Worm (Caenorhabditis elegans): ENCODE measurements around the gene Y71H2AM.14.
A peak's percentile ranks its signal among the peaks of the same experiment; 100 is the strongest.

Gene Y71H2AM.14

DNA sequence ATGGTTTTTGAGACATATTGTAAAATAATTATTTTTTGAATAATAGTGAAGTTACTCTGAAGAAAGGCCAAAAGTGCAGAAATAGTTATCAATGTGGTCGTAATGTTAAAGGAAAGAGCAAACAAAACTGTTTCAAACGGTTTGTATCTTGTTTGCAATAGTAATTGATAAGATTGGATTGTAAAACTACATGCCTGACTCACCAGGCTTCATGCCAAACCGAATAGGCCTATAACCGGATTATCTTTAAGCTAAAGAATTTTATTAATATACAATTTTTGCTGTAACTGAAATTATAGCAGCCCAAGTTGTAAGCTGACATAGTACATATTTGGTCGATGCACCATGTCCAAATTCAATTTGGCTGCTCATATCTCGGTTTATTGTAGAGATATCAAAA, at the start of gene Y71H2AM.14:
Gene Y71H2AM.14 (minus strand): TSS at position 101 of the 400 bp plus-strand sequence.
- no peak for TF ChIP-seq lin-39 (tag; optimal IDR thresholded peaks at IDR 0.05)
- TF ChIP-seq unc-62 (GFP tag; optimal IDR thresholded peaks at IDR 0.05) = no peak
- TF ChIP-seq nhr-25 (tag; optimal IDR thresholded peaks at IDR 0.05) = no peak
- TF ChIP-seq fos-1 (tag; optimal IDR thresholded peaks at IDR 0.05) = peak; percentile 51
- TF ChIP-seq mab-5 (tag; optimal IDR thresholded peaks at IDR 0.05) = no peak
- TF ChIP-seq nhr-77 (tag; optimal IDR thresholded peaks at IDR 0.05) = no peak
- TF ChIP-seq mdl-1 (tag; optimal IDR thresholded peaks at IDR 0.05) = no peak

DNA sequence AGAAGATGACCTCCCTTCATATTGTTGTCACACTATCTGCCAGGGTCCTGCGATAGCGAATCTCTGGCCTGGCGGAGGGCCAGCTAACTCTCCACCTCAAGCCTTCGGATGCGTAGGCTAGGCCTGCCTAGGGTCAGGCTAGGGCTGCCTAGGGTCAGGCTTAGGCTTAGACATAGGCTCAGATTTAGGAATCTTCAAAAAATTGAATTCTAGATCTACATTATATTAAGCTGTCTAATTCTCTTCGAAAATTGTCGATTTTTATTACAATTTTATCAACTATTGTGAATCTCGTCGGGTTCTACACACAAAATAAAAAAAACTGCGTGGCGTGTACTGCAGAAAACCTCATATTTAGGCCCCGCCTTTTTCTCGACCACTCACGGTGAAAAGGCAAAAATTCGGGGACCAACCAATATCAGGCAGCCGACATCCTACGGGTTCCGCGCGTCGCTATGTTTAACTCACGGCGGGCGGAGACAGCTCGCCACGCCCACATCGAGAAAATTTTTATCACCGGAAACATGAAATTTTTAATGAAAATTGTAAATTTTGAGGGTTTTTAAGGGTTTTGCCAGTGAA, 49.1 kb upstream of the Y71H2AM.14 start:
- TF ChIP-seq skn-1 (tag; optimal IDR thresholded peaks at IDR 0.05) = no peak
- no peak for TF ChIP-seq dmd-4 (tag; optimal IDR thresholded peaks at IDR 0.05)
- no peak for TF ChIP-seq nhr-11 (tag; optimal IDR thresholded peaks at IDR 0.05)
- TF ChIP-seq R02D3.7 (tag; optimal IDR thresholded peaks at IDR 0.05) = no peak
- TF ChIP-seq nhr-77 (tag; optimal IDR thresholded peaks at IDR 0.05) = no peak
- no peak for TF ChIP-seq nhr-12 (tag; optimal IDR thresholded peaks at IDR 0.05)
- TF ChIP-seq alr-1 (tag; optimal IDR thresholded peaks at IDR 0.05) = no peak
- TF ChIP-seq ztf-11 (tag; optimal IDR thresholded peaks at IDR 0.05) = no peak
- TF ChIP-seq gmeb-1 (tag; optimal IDR thresholded peaks at IDR 0.05) = no peak
- no peak for TF ChIP-seq peb-1 (tag; optimal IDR thresholded peaks at IDR 0.05)
- no peak for TF ChIP-seq nhr-237 (tag; optimal IDR thresholded peaks at IDR 0.05)
- TF ChIP-seq ama-1 (optimal IDR thresholded peaks at IDR 0.05) = no peak
- TF ChIP-seq nhr-10 (tag; optimal IDR thresholded peaks at IDR 0.05) = no peak
- TF ChIP-seq aly-2 (tag; optimal IDR thresholded peaks at IDR 0.05) = no peak

DNA sequence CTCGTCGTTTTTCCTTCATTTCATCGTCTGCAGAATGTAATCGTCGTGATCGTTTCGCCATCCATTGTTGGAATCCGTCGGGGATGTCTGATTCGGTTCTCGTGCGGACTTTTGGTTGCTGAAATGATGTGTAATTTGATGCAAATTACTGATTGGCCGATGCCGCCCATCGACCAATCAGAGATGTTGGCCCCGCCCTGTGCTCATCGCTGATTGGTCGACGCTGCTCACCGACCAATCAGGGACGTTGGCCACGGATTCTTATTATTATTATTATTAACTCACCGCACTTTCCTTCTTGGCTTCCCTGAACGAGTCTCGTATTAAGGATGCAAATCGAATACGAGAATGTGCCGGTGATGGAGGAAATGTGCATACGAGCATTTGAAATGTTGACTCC, 47.6 kb upstream of the Y71H2AM.14 start:
- TF ChIP-seq mab-5 (tag; optimal IDR thresholded peaks at IDR 0.05) = no peak
- TF ChIP-seq ztf-1 (GFP tag; conservative IDR thresholded peaks at IDR 0.05) = no peak
- TF ChIP-seq lin-39 (tag; optimal IDR thresholded peaks at IDR 0.05) = no peak
- no peak for TF ChIP-seq nhr-12 (tag; optimal IDR thresholded peaks at IDR 0.05)
- no peak for TF ChIP-seq fos-1 (tag; optimal IDR thresholded peaks at IDR 0.05)
- TF ChIP-seq unc-62 (GFP tag; optimal IDR thresholded peaks at IDR 0.05) = no peak
- TF ChIP-seq crh-2 (tag; optimal IDR thresholded peaks at IDR 0.05) = no peak
- no peak for TF ChIP-seq nhr-25 (tag; optimal IDR thresholded peaks at IDR 0.05)
- TF ChIP-seq F13H6.1 (tag; optimal IDR thresholded peaks at IDR 0.05) = no peak
- TF ChIP-seq sem-4 (tag; optimal IDR thresholded peaks at IDR 0.05) = no peak
- no peak for TF ChIP-seq ztf-11 (tag; optimal IDR thresholded peaks at IDR 0.05)
- no peak for TF ChIP-seq peb-1 (tag; optimal IDR thresholded peaks at IDR 0.05)
- TF ChIP-seq C34F6.9 (tag; optimal IDR thresholded peaks at IDR 0.05) = no peak

DNA sequence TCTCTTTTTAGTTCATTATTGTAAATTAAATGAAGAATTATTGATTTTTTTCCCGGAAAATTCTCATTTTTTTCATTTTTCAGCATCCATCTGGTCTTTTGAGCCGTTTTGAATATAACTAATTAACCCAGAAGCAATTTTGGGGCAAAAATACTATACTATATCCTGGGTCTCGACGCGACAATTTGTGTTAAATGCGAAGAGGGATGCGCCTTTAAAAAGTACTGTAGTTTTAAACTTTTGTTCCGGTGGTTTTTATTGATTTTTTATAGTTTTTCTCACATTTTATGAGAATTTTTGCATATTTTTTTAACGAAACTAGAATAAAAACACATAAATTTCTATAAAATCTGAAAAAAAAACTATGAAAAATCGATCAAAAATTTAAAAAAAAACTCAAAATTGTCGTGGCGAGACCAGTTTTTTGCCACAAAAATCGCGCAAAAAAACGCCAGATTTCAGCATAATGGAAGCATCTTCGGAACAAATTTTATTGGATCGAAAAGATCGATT, 41.6 kb upstream of the Y71H2AM.14 start, which contains the start of gene tbcc-1:
Gene tbcc-1 (plus strand): TSS at position 463 of the 513 bp plus-strand sequence.
- TF ChIP-seq lin-11 (tag; optimal IDR thresholded peaks at IDR 0.05) (no peak), elt-3 (tag; optimal IDR thresholded peaks at IDR 0.05) (no peak), dmd-4 (tag; optimal IDR thresholded peaks at IDR 0.05) (no peak), R02D3.7 (tag; optimal IDR thresholded peaks at IDR 0.05) (no peak)

DNA sequence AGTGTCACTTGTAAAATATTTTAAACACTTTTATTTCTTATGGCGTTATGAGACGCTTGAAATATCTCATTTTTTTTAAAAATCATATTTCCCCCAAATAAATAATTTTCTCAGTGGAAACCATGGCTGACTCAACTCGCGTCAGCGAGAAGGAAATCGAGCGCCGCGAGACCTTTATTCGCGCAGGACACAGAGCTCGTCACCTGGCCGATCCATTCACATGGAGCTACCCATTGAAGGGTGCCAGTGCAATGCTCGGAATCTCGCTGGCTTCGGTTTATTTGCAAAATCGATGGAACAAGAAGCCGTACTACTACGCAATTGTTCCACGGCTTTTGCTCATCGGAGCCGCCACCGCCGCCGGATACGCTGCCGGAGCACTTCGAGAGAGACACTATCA, 40.3 kb upstream of the Y71H2AM.14 start, which contains the start of gene nduc-2:
Gene nduc-2 (plus strand): TSS at position 113 of the 400 bp plus-strand sequence.
- TF ChIP-seq lsy-2 (tag; optimal IDR thresholded peaks at IDR 0.05) = peak in 1 of 2 experiments; percentile 13
- no peak for TF ChIP-seq nhr-129 (tag; optimal IDR thresholded peaks at IDR 0.05)
- TF ChIP-seq sma-3 (GFP tag; optimal IDR thresholded peaks at IDR 0.05) = peak; percentile 29

DNA sequence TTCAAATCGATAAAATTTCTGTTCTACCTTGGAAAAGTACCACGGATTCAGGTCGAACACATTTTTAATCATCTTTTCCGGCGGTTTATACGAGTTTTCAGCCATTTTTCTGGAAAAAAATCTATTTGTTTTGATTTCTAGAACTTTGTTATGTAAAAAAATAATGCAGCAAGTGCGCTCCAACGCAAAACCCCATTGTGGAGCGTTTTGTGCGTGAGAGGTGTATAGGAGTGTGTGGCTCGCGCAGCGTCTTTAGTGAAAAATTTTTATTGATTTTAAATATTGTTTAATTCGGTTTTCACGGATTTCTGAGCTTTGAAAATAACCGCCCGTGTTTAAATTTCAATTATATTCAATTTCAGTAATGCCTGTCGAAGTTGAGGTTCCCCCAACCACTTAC, 39.4 kb upstream of the Y71H2AM.14 start, which contains the start of gene Y71H2AM.20:
Gene Y71H2AM.20 (minus strand): TSS at position 109 of the 400 bp plus-strand sequence.
- TF ChIP-seq nhr-237 (tag; optimal IDR thresholded peaks at IDR 0.05) (peak; percentile 49), unc-62 (GFP tag; optimal IDR thresholded peaks at IDR 0.05) (no peak), gmeb-1 (tag; optimal IDR thresholded peaks at IDR 0.05) (peak; percentile 89), ama-1 (optimal IDR thresholded peaks at IDR 0.05) (peak; percentile 71), nhr-25 (tag; optimal IDR thresholded peaks at IDR 0.05) (peak; percentile 97), aly-2 (tag; optimal IDR thresholded peaks at IDR 0.05) (no peak), ztf-4 (tag; optimal IDR thresholded peaks at IDR 0.05) (peak; percentile 96), elt-3 (tag; optimal IDR thresholded peaks at IDR 0.05) (no peak), lin-11 (tag; optimal IDR thresholded peaks at IDR 0.05) (peak; percentile 89), alr-1 (tag; optimal IDR thresholded peaks at IDR 0.05) (peak; percentile 59), skn-1 (tag; optimal IDR thresholded peaks at IDR 0.05) (peak; percentile 84), crh-2 (tag; optimal IDR thresholded peaks at IDR 0.05) (peak; percentile 99), ztf-11 (tag; optimal IDR thresholded peaks at IDR 0.05) (no peak), zag-1 (tag; optimal IDR thresholded peaks at IDR 0.05) (peak; percentile 96), nhr-6 (tag; optimal IDR thresholded peaks at IDR 0.05) (peak; percentile 94), blmp-1 (tag; optimal IDR thresholded peaks at IDR 0.05; ENCODE audit: insufficient read depth) (peak; percentile 60), mdl-1 (tag; optimal IDR thresholded peaks at IDR 0.05) (peak in 1 of 2 experiments; percentile 75), R02D3.7 (tag; optimal IDR thresholded peaks at IDR 0.05) (peak; percentile 45), Y55F3AM.14 (GFP tag; optimal IDR thresholded peaks at IDR 0.05) (peak; percentile 87), nhr-11 (tag; optimal IDR thresholded peaks at IDR 0.05) (no peak), lin-13 (GFP tag; optimal IDR thresholded peaks at IDR 0.05) (peak; percentile 98), snpc-4 (tag; optimal IDR thresholded peaks at IDR 0.05) (peak; percentile 77), ztf-1 (GFP tag; conservative IDR thresholded peaks at IDR 0.05) (no peak), ceh-82 (tag; optimal IDR thresholded peaks at IDR 0.05) (peak; percentile 84), sma-9 (GFP tag; optimal IDR thresholded peaks at IDR 0.05) (peak; percentile 92), sma-9 (tag; optimal IDR thresholded peaks at IDR 0.05) (no peak)
